Worm (Caenorhabditis elegans) whole organism, late embryonic: ENCODE results near the gene ilys-5.

ENCODE experiments used
- ceh-14 ChIP-seq: sonication (generic microtip); optimal IDR thresholded peaks from 2 replicates; lab custom pipeline; 2016; ENCODE audit warnings: missing genotype, missing genetic modification characterization, missing compliant biosample characterization
- fkh-10 ChIP-seq: fragments of 150-350 bp; optimal IDR thresholded peaks from 2 replicates; lab custom pipeline; 2014; ENCODE audit warnings: missing biosample characterization, missing genetic modification reagents, missing genetic modification characterization
- pha-4 ChIP-seq: fragments of 150-350 bp; optimal IDR thresholded peaks from 2 replicates; lab custom pipeline; 2018; ENCODE audit warnings: missing biosample characterization, missing genetic modification reagents, missing genetic modification characterization

DNA sequence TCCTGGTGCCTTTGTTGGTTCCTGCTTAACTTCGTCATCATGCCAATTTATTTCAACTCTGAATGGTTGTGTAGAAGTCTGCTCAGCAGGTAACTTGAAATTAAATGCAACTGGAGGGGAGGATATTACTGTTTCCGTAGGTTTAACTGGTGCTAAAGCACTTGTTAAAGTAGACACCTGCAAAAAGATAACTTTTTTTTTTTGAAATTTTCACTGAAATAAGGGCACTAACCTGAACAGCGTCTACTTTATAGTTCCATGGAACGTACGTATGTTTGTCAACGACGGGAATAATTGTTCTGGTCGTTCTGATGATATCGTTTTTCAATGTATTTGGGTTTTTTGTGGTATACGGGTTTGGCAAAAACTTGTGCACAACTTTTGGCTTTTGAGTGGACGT, 23.9 kb upstream of the ilys-5 start:
- TF ChIP-seq fkh-10 (GFP tag; lab: Kevin White, UChicago) (no peak), ceh-14 (tag; lab: Kevin White, UChicago) (no peak), pha-4 (no peak)
